Fruit fly (Drosophila melanogaster) whole organism, embryonic: ENCODE measurements around the gene CG12974.

Experiments
- CG13123 ChIP-seq: fragments of 200-800 bp; sonication (Bioruptor generic); optimal IDR thresholded peaks from 2 replicates; lab custom pipeline; 2016; ENCODE audit warnings: missing biosample characterization, missing genetic modification characterization
- CG4617 ChIP-seq: fragments of 200-800 bp; sonication (Bioruptor generic); optimal IDR thresholded peaks from 3 replicates; lab custom pipeline; 2016; ENCODE audit warnings: missing biosample characterization, missing genetic modification characterization, borderline replicate concordance
- CG6654 ChIP-seq: fragments of 200-800 bp; sonication (Bioruptor generic); optimal IDR thresholded peaks from 2 replicates; lab custom pipeline; 2017; ENCODE audit warnings: missing biosample characterization, mild to moderate bottlenecking, missing genetic modification characterization
- ac ChIP-seq: fragments of 200-800 bp; sonication (Bioruptor generic); optimal IDR thresholded peaks from 3 replicates; lab custom pipeline; 2017; ENCODE audit warnings: missing biosample characterization, mild to moderate bottlenecking, missing genetic modification characterization
- lov ChIP-seq, 2 experiments: fragments of 200-800 bp in 1 of 2; fragments of >200 bp in 1 of 2; sonication (Bioruptor generic) in 1 of 2; IDR thresholded peaks in 1 of 2; optimal IDR thresholded peaks in 1 of 2; 2 replicates in 1 of 2; 3 replicates in 1 of 2; pipeline versions ENCODE4 v1.3.6 to Lab custom; 2017 to 2022; ENCODE audit warnings: missing biosample characterization in 1 of 2, missing genetic modification characterization in 1 of 2
- unpg ChIP-seq: fragments of 200-800 bp; sonication (Bioruptor generic); optimal IDR thresholded peaks from 3 replicates; lab custom pipeline; 2018; ENCODE audit warnings: missing biosample characterization, mild to moderate bottlenecking, missing genetic modification characterization, moderate library complexity

DNA sequence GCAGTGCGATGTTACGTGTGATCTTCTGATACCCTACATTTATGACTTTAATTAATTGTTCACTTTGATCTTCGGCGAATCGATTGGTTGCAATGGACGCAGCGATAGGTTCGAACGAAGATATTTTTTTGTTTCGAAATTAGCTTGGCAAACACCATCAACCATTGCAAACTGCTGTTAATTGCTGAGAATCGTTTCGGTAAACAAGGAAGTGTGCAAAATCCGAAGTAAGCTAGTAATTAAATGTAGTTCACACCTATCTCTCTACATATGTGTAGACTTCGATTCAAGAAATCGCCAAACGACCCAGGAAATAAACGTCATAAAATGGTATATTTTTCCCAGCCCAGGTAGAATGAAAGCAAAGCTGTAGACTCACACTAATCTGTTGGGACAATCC is 12.6 kb upstream of the CG12974 start, which contains the start of gene CG43702:
- no peak for TF ChIP-seq CG4617 (GFP tag; lab: Kevin White, UChicago)
- TF ChIP-seq unpg (GFP tag; lab: Kevin White, UChicago): no peak
- TF ChIP-seq lov (optimal IDR thresholded peaks at IDR 0.05; lab: Kevin White, UChicago): no peak
- no peak for TF ChIP-seq lov (GFP tag; IDR thresholded peaks at IDR 0.05; lab: Robert Waterston, UW)
- no peak for TF ChIP-seq ac (GFP tag; lab: Kevin White, UChicago)
- TF ChIP-seq CG6654: no peak
- no peak for TF ChIP-seq CG13123 (GFP tag; lab: Kevin White, UChicago)
